Worm (Caenorhabditis elegans) whole organism, L1 larva: Measurements from ENCODE around the gene smc-6.

Experiments used
- C34B4.2 ChIP-seq: sonication (generic microtip); optimal IDR thresholded peaks from 2 replicates; lab custom pipeline; 2017; ENCODE audit warnings: mild to moderate bottlenecking, missing genetic modification characterization, missing compliant biosample characterization
- ama-1 ChIP-seq: fragments of 150-350 bp; optimal IDR thresholded peaks from 2 replicates; lab custom pipeline; 2014
- ceh-82 ChIP-seq, 3 experiments: fragments of 150-350 bp in 1 of 3; sonication (generic microtip) in 2 of 3; optimal IDR thresholded peaks; 2 replicates each; lab custom pipeline; 2014 to 2017; ENCODE audit warnings: missing biosample characterization in 3 of 3, missing genetic modification characterization in 3 of 3
- fkh-10 ChIP-seq: sonication (generic microtip); optimal IDR thresholded peaks from 2 replicates; lab custom pipeline; 2017; ENCODE audit warnings: missing biosample characterization, missing genetic modification reagents, missing genetic modification characterization
- fkh-8 ChIP-seq: sonication (generic microtip); optimal IDR thresholded peaks from 2 replicates; lab custom pipeline; 2016; ENCODE audit warnings: mild to moderate bottlenecking, missing genetic modification characterization, missing compliant biosample characterization
- jun-1 ChIP-seq: fragments of 150-350 bp; optimal IDR thresholded peaks from 2 replicates; lab custom pipeline; 2014; ENCODE audit warnings: missing biosample characterization, missing genetic modification reagents, missing genetic modification characterization
- lsy-2 ChIP-seq, 2 experiments: fragments of 150-350 bp; optimal IDR thresholded peaks; 2 replicates each; lab custom pipeline; 2014; ENCODE audit warnings: missing biosample characterization in 2 of 2, missing genetic modification characterization in 2 of 2
- nhr-20 ChIP-seq: sonication (generic microtip); optimal IDR thresholded peaks from 2 replicates; lab custom pipeline; 2016; ENCODE audit warnings: mild to moderate bottlenecking, missing genetic modification characterization, missing compliant biosample characterization
- sox-4 ChIP-seq: sonication (generic microtip); optimal IDR thresholded peaks from 2 replicates; lab custom pipeline; 2016; ENCODE audit warnings: missing genetic modification characterization, missing compliant biosample characterization
- unc-130 ChIP-seq: fragments of 150-350 bp; optimal IDR thresholded peaks from 2 replicates; lab custom pipeline; 2017; ENCODE audit warnings: missing biosample characterization, missing genetic modification characterization, inconsistent platforms
- unc-62 ChIP-seq: fragments of 150-350 bp; optimal IDR thresholded peaks from 2 replicates; lab custom pipeline; 2014; ENCODE audit warnings: missing biosample characterization, missing genetic modification reagents, missing genetic modification characterization
- ztf-11 ChIP-seq, 2 experiments: sonication (generic microtip); optimal IDR thresholded peaks; 2 replicates each; lab custom pipeline; 2016 to 2017; ENCODE audit warnings: missing genetic modification characterization in 2 of 2, missing biosample characterization in 1 of 2, missing compliant biosample characterization in 1 of 2
- ztf-4 ChIP-seq: fragments of 150-350 bp; optimal IDR thresholded peaks from 2 replicates; lab custom pipeline; 2014; ENCODE audit warnings: missing biosample characterization, missing genetic modification characterization

DNA sequence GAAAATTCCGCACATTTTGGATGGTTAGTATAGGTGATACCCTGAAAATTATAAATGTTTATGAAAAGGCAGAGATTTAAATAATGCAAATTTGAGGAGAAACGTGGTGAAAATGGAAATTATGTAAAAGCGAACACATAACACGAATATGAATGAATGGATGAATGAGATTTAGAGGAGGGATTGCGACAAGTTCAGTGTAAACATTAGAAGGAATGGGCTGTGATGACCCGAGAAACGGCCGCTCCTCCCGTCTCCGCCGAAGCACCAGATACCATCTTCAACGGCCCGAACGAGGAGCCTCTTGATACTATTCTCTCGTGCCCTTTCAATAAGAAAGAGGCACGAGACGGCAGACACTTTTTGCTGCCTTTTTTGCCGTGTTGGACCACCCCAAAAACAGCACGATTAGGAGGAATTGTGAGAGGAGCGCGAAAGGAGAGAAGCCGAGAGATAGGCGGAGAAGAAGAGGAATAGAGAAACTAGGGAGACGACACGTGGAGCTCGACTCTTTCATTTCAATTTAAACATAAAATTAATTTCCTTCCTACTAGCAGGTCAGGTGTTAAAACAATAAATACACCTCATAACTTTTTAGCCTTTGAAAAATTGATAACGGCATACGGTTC, 17.0 kb downstream of the smc-6 start, which contains the start of gene gfat-1:
- TF ChIP-seq sox-4 (no peak), unc-130 (tag; lab: Kevin White, UChicago) (no peak), ceh-82 (tag; optimal IDR thresholded peaks at IDR 0.05; lab: Kevin White, UChicago) (no peak), C34B4.2 (no peak), fkh-10 (GFP tag; lab: Kevin White, UChicago) (no peak), nhr-20 (no peak), lsy-2 (tag; optimal IDR thresholded peaks at IDR 0.05; lab: Kevin White, UChicago) (peak in 1 of 2 experiments; percentile 1), ztf-11 (tag; optimal IDR thresholded peaks at IDR 0.05; lab: Kevin White, UChicago) (peak in 1 of 2 experiments; percentile 1), jun-1 (no peak), ama-1 (lab: Kevin White, UChicago) (no peak), fkh-8 (tag; lab: Kevin White, UChicago) (no peak), ztf-4 (tag; lab: Kevin White, UChicago) (no peak), unc-62 (GFP tag; lab: Kevin White, UChicago) (no peak)
